Worm (Caenorhabditis elegans) whole organism, mixed stage, embryonic: ENCODE measurements around the gene F18C5.5.
A peak's percentile ranks its signal among the peaks of the same experiment; 100 is the strongest.

Experiments
- M03D4.4 ChIP-seq: sonication (generic microtip); optimal IDR thresholded peaks from 2 replicates; lab custom pipeline; 2017; ENCODE audit warnings: mild to moderate bottlenecking, missing genetic modification characterization, missing compliant biosample characterization
- bed-3 ChIP-seq: fragments of 200-800 bp; sonication (Bioruptor generic); optimal IDR thresholded peaks from 3 replicates; lab custom pipeline; 2018; ENCODE audit warnings: mild to moderate bottlenecking, missing genetic modification characterization, moderate library complexity, missing compliant biosample characterization
- blmp-1 ChIP-seq: fragments of 150-350 bp; optimal IDR thresholded peaks from 2 replicates; lab custom pipeline; 2014; ENCODE audit warnings: missing biosample characterization, missing genetic modification characterization
- ceh-39 ChIP-seq: fragments of 150-350 bp; optimal IDR thresholded peaks from 2 replicates; lab custom pipeline; 2014; ENCODE audit warnings: missing biosample characterization, missing genetic modification characterization
- ceh-43 ChIP-seq: fragments of 200-800 bp; sonication (Bioruptor generic); optimal IDR thresholded peaks from 2 replicates; lab custom pipeline; 2018; ENCODE audit warnings: mild to moderate bottlenecking, missing genetic modification characterization, moderate library complexity, missing compliant biosample characterization
- ceh-83 ChIP-seq: fragments of 200-800 bp; sonication (Bioruptor generic); optimal IDR thresholded peaks from 2 replicates; lab custom pipeline; 2018; ENCODE audit warnings: mild to moderate bottlenecking, missing genetic modification characterization, missing compliant biosample characterization
- ces-1 ChIP-seq: fragments of 150-350 bp; optimal IDR thresholded peaks from 2 replicates; lab custom pipeline; 2014; ENCODE audit warnings: missing biosample characterization, missing genetic modification reagents, missing genetic modification characterization
- cnd-1 ChIP-seq: fragments of 200-800 bp; sonication (Bioruptor generic); optimal IDR thresholded peaks from 2 replicates; lab custom pipeline; 2018; ENCODE audit warnings: mild to moderate bottlenecking, missing genetic modification characterization, missing compliant biosample characterization
- drap-1 ChIP-seq: fragments of 200-800 bp; sonication (Bioruptor generic); optimal IDR thresholded peaks from 3 replicates; lab custom pipeline; 2018; ENCODE audit warnings: mild to moderate bottlenecking, missing genetic modification characterization, missing compliant biosample characterization
- elt-1 ChIP-seq: sonication (generic microtip); optimal IDR thresholded peaks from 2 replicates; lab custom pipeline; 2017; ENCODE audit warnings: missing genetic modification characterization, mild to moderate bottlenecking, missing compliant biosample characterization, antibody characterized with exemption, moderate library complexity, borderline replicate concordance; ENCODE audit not compliant: insufficient read depth
- elt-3 ChIP-seq: fragments of 150-350 bp; optimal IDR thresholded peaks from 2 replicates; lab custom pipeline; 2014; ENCODE audit warnings: missing biosample characterization, missing genetic modification characterization
- flh-1 ChIP-seq: fragments of 200-800 bp; sonication (Bioruptor generic); optimal IDR thresholded peaks from 2 replicates; lab custom pipeline; 2018; ENCODE audit warnings: mild to moderate bottlenecking, missing genetic modification characterization, moderate library complexity, missing compliant biosample characterization
- ham-2 ChIP-seq: fragments of 200-800 bp; sonication (Bioruptor generic); optimal IDR thresholded peaks from 2 replicates; lab custom pipeline; 2018; ENCODE audit warnings: mild to moderate bottlenecking, missing genetic modification characterization, missing compliant biosample characterization
- hlh-1 ChIP-seq: fragments of 150-350 bp; optimal IDR thresholded peaks from 2 replicates; lab custom pipeline; 2014; ENCODE audit warnings: missing biosample characterization, missing genetic modification reagents, missing genetic modification characterization
- lin-13 ChIP-seq: fragments of 150-350 bp; optimal IDR thresholded peaks from 2 replicates; lab custom pipeline; 2014; ENCODE audit warnings: missing biosample characterization, missing genetic modification characterization
- lin-32 ChIP-seq: fragments of 200-800 bp; sonication (Bioruptor generic); optimal IDR thresholded peaks from 2 replicates; lab custom pipeline; 2018; ENCODE audit warnings: mild to moderate bottlenecking, missing genetic modification characterization, missing compliant biosample characterization
- lsy-2 ChIP-seq: fragments of 150-350 bp; optimal IDR thresholded peaks from 2 replicates; lab custom pipeline; 2014; ENCODE audit warnings: missing biosample characterization, missing genetic modification characterization
- mab-5 ChIP-seq: fragments of 150-350 bp; optimal IDR thresholded peaks from 2 replicates; lab custom pipeline; 2014; ENCODE audit warnings: missing biosample characterization, missing genetic modification characterization
- mep-1 ChIP-seq: fragments of 150-350 bp; optimal IDR thresholded peaks from 2 replicates; lab custom pipeline; 2017; ENCODE audit warnings: missing biosample characterization, missing genetic modification reagents, missing genetic modification characterization, inconsistent platforms
- mls-2 ChIP-seq: sonication (generic microtip); optimal IDR thresholded peaks from 2 replicates; lab custom pipeline; 2016; ENCODE audit warnings: mild to moderate bottlenecking, missing genetic modification characterization, moderate library complexity, missing compliant biosample characterization
- nhr-12 ChIP-seq: fragments of 150-350 bp; optimal IDR thresholded peaks from 2 replicates; lab custom pipeline; 2014; ENCODE audit warnings: missing biosample characterization, missing genetic modification characterization
- nhr-2 ChIP-seq: fragments of 150-350 bp; optimal IDR thresholded peaks from 2 replicates; lab custom pipeline; 2014; ENCODE audit warnings: missing biosample characterization, missing genetic modification characterization
- nhr-237 ChIP-seq: fragments of 150-350 bp; optimal IDR thresholded peaks from 2 replicates; lab custom pipeline; 2014; ENCODE audit warnings: missing biosample characterization, missing genetic modification characterization
- nhr-28 ChIP-seq: fragments of 150-350 bp; optimal IDR thresholded peaks from 2 replicates; lab custom pipeline; 2014; ENCODE audit warnings: missing biosample characterization, missing genetic modification characterization
- nhr-76 ChIP-seq: sonication (generic microtip); optimal IDR thresholded peaks from 2 replicates; lab custom pipeline; 2017; ENCODE audit warnings: missing biosample characterization, missing genetic modification characterization
- pha-4 ChIP-seq: fragments of 150-350 bp; optimal IDR thresholded peaks from 2 replicates; lab custom pipeline; 2018; ENCODE audit warnings: missing biosample characterization, missing genetic modification reagents, missing genetic modification characterization
- sem-2 ChIP-seq: fragments of 200-800 bp; sonication (Bioruptor generic); optimal IDR thresholded peaks from 2 replicates; lab custom pipeline; 2018; ENCODE audit warnings: mild to moderate bottlenecking, missing genetic modification characterization, missing compliant biosample characterization
- snpc-4 ChIP-seq: fragments of 150-350 bp; optimal IDR thresholded peaks from 2 replicates; lab custom pipeline; 2014; ENCODE audit warnings: missing biosample characterization, missing genetic modification characterization
- sptf-1 ChIP-seq: sonication (generic microtip); optimal IDR thresholded peaks from 2 replicates; lab custom pipeline; 2017; ENCODE audit warnings: mild to moderate bottlenecking, missing genetic modification characterization, moderate library complexity, missing compliant biosample characterization
- tbx-8 ChIP-seq: fragments of 200-800 bp; sonication (Bioruptor generic); optimal IDR thresholded peaks from 2 replicates; lab custom pipeline; 2018; ENCODE audit warnings: mild to moderate bottlenecking, missing genetic modification characterization, moderate library complexity, missing compliant biosample characterization
- unc-120 ChIP-seq: sonication (generic microtip); optimal IDR thresholded peaks from 2 replicates; lab custom pipeline; 2017; ENCODE audit warnings: missing genetic modification characterization, missing compliant biosample characterization; ENCODE audit not compliant: poor library complexity, severe bottlenecking
- unc-39 ChIP-seq: fragments of 150-350 bp; optimal IDR thresholded peaks from 2 replicates; lab custom pipeline; 2014; ENCODE audit warnings: missing biosample characterization, missing genetic modification characterization
- unc-62 ChIP-seq: fragments of 150-350 bp; optimal IDR thresholded peaks from 2 replicates; lab custom pipeline; 2014; ENCODE audit warnings: missing biosample characterization, missing genetic modification reagents, missing genetic modification characterization
- zip-8 ChIP-seq: fragments of 150-350 bp; optimal IDR thresholded peaks from 2 replicates; lab custom pipeline; 2014; ENCODE audit warnings: missing biosample characterization, missing genetic modification characterization
- ztf-11 ChIP-seq: fragments of 150-350 bp; optimal IDR thresholded peaks from 2 replicates; lab custom pipeline; 2014; ENCODE audit warnings: missing biosample characterization, missing genetic modification characterization

Gene F18C5.5

DNA sequence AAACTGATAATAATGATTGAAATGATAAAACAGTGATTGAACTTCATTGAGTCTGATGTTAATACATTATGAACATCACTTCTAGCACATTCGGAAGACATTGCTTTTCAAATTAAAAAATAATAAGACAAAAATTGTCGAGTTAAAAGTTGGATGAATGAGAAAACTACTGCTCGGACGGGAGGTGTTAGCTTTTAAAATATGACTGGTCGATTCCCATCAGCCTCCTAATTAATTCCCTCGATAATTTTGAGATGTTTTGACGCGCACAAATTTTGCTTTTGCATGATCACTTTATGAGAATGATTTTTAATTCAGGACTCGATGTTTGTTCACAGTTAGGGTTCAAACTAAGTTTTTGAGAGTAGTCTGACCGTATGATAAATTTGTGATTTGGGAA lies 7.1 kb upstream of the F18C5.5 start, which contains the start of gene sra-28:
Gene sra-28, minus strand, starts transcription at position 101 of the 400 bp plus-strand sequence.
- TF ChIP-seq ceh-39 (tag; lab: Kevin White, UChicago) (no peak), flh-1 (GFP tag; lab: Kevin White, UChicago) (no peak), lsy-2 (tag; lab: Kevin White, UChicago) (no peak), unc-39 (no peak), nhr-237 (tag; lab: Kevin White, UChicago) (no peak), elt-3 (tag; lab: Kevin White, UChicago) (no peak), drap-1 (GFP tag; lab: Kevin White, UChicago) (no peak), lin-13 (no peak), mls-2 (no peak), elt-1 (no peak), pha-4 (tag; lab: Kevin White, UChicago) (no peak), mab-5 (no peak), nhr-76 (tag; lab: Kevin White, UChicago) (no peak), nhr-2 (tag; lab: Kevin White, UChicago) (no peak), nhr-12 (no peak), tbx-8 (GFP tag; lab: Kevin White, UChicago) (no peak), ztf-11 (tag; lab: Kevin White, UChicago) (no peak), snpc-4 (no peak), bed-3 (GFP tag; lab: Kevin White, UChicago) (no peak)

DNA sequence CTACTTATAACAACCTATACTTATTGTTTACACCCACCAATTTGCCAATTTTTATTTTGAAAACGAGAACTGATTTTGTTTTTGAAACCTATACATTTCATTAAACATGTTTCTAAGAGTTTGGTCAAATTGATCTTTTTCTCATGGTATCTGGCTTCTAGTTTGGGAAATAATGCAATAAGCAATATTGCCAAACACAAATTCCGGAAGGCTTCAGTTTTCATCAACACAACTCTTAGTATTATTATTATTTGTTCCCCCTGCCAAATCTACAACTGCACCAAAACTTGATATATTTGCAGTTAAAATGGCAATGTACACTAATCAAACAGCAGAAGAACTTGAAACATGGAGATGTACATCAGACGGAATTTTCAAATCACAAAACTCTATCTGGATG lies 2.2 kb upstream of the F18C5.5 start, which contains the start of gene sra-27:
Gene sra-27, plus strand, starts transcription at position 301 of the 400 bp plus-strand sequence.
- TF ChIP-seq snpc-4: no peak
- no peak for TF ChIP-seq sem-2 (GFP tag; lab: Kevin White, UChicago)
- no peak for TF ChIP-seq elt-3 (tag; lab: Kevin White, UChicago)
- no peak for TF ChIP-seq ceh-83 (GFP tag; lab: Kevin White, UChicago)
- no peak for TF ChIP-seq lin-32
- TF ChIP-seq ces-1 (GFP tag; lab: Kevin White, UChicago): no peak
- no peak for TF ChIP-seq elt-1
- no peak for TF ChIP-seq hlh-1
- no peak for TF ChIP-seq unc-39
- no peak for TF ChIP-seq unc-120 (tag; lab: Kevin White, UChicago)
- TF ChIP-seq blmp-1 (tag; lab: Kevin White, UChicago): no peak
- no peak for TF ChIP-seq bed-3 (GFP tag; lab: Kevin White, UChicago)
- TF ChIP-seq ceh-43 (GFP tag; lab: Kevin White, UChicago): no peak
- TF ChIP-seq zip-8 (tag; lab: Kevin White, UChicago): no peak
- no peak for TF ChIP-seq nhr-12
- TF ChIP-seq ceh-39 (tag; lab: Kevin White, UChicago): no peak
- no peak for TF ChIP-seq mab-5
- no peak for TF ChIP-seq M03D4.4
- TF ChIP-seq tbx-8 (GFP tag; lab: Kevin White, UChicago): no peak

DNA sequence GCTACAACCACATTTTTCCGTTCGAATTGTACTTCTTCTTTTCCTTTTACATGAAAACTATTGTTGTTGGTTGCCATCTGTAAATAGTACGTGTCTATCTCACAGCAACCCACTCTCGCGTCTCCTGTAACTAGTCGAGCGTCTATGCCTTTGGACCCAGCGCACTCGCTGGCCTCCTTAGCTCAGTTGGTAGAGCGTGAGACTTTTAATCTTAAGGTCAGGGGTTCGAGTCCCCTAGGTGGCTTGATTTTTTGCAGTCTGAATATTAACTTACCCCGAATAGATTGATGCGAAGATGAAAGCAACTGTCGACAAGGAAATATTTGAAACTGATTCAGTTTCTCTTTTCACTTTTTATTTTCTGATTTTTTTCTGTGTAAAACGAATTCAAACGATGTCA lies 1.5 kb downstream of the F18C5.5 start, which contains the start of gene mpz-3:
Gene mpz-3, minus strand, starts transcription at position 320 of the 400 bp plus-strand sequence.
- no peak for TF ChIP-seq unc-120 (tag; lab: Kevin White, UChicago)
- TF ChIP-seq bed-3 (GFP tag; lab: Kevin White, UChicago): no peak
- TF ChIP-seq elt-3 (tag; lab: Kevin White, UChicago): no peak
- TF ChIP-seq sem-2 (GFP tag; lab: Kevin White, UChicago): peak; percentile 30
- TF ChIP-seq ham-2: no peak
- no peak for TF ChIP-seq lsy-2 (tag; lab: Kevin White, UChicago)
- TF ChIP-seq flh-1 (GFP tag; lab: Kevin White, UChicago): peak; percentile 18
- peak; percentile 58 for TF ChIP-seq drap-1 (GFP tag; lab: Kevin White, UChicago)
- no peak for TF ChIP-seq sptf-1 (tag; lab: Kevin White, UChicago)
- TF ChIP-seq lin-13: no peak
- TF ChIP-seq nhr-12: no peak
- peak; percentile 14 for TF ChIP-seq lin-32
- TF ChIP-seq unc-62 (GFP tag; lab: Kevin White, UChicago): no peak
- no peak for TF ChIP-seq nhr-237 (tag; lab: Kevin White, UChicago)
- TF ChIP-seq cnd-1 (tag; lab: Kevin White, UChicago): peak; percentile 55
- TF ChIP-seq nhr-2 (tag; lab: Kevin White, UChicago): no peak
- no peak for TF ChIP-seq zip-8 (tag; lab: Kevin White, UChicago)
- TF ChIP-seq ceh-83 (GFP tag; lab: Kevin White, UChicago): peak; percentile 83
- no peak for TF ChIP-seq unc-39
- TF ChIP-seq ceh-43 (GFP tag; lab: Kevin White, UChicago): peak; percentile 0

DNA sequence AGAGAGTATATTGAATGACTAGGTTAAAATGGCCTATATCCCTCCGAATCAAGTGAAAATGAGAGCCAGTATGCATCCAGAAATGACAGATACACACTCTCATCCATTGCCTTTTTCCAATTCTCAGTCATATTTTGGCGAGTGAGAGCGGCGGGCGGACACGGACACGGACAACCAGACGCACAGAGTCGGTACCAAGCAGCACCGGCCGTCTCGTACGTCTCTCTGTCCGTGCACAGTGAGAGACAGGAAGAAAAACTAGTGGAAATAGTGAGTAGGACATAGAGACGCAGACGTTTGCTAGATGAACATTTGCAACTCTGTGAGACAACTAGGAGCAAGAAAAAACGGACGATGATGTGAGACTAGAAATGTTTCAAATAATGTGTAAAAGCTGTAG lies 3.3 kb downstream of the F18C5.5 start:
- TF ChIP-seq mls-2 (no peak), nhr-28 (no peak), unc-120 (tag; lab: Kevin White, UChicago) (peak; percentile 5), lin-32 (no peak), lin-13 (no peak), ham-2 (no peak), unc-62 (GFP tag; lab: Kevin White, UChicago) (peak; percentile 7), elt-1 (no peak), sem-2 (GFP tag; lab: Kevin White, UChicago) (no peak), mep-1 (tag; lab: Kevin White, UChicago) (no peak), blmp-1 (tag; lab: Kevin White, UChicago) (no peak), elt-3 (tag; lab: Kevin White, UChicago) (no peak), mab-5 (no peak), ceh-43 (GFP tag; lab: Kevin White, UChicago) (no peak), nhr-237 (tag; lab: Kevin White, UChicago) (no peak), cnd-1 (tag; lab: Kevin White, UChicago) (no peak), pha-4 (tag; lab: Kevin White, UChicago) (peak; percentile 11), M03D4.4 (no peak), sptf-1 (tag; lab: Kevin White, UChicago) (no peak), nhr-2 (tag; lab: Kevin White, UChicago) (peak; percentile 35), ceh-39 (tag; lab: Kevin White, UChicago) (no peak), hlh-1 (no peak), snpc-4 (no peak)
